Worm (Caenorhabditis elegans): ENCODE measurements around the gene nxf-1.

nxf-1 gene

ce11 chrV:14460615-14461102 lies 45.8 kb upstream of the nxf-1 start, which contains the start of gene F08H9.2:
F08H9.2 (plus strand) TSS chrV:14460665.
- no peak for TF ChIP-seq unc-39 (tag; optimal IDR thresholded peaks at IDR 0.05)
- no peak for TF ChIP-seq unc-55 (GFP tag; optimal IDR thresholded peaks at IDR 0.05)
- TF ChIP-seq fos-1 (tag; optimal IDR thresholded peaks at IDR 0.05) = no peak
- no peak for TF ChIP-seq nhr-21 (tag; optimal IDR thresholded peaks at IDR 0.05)
- TF ChIP-seq lin-11 (tag; optimal IDR thresholded peaks at IDR 0.05) = no peak
- no peak for TF ChIP-seq nhr-11 (tag; optimal IDR thresholded peaks at IDR 0.05)
- no peak for TF ChIP-seq elt-1 (tag; optimal IDR thresholded peaks at IDR 0.05)
- no peak for TF ChIP-seq alr-1 (tag; optimal IDR thresholded peaks at IDR 0.05)
- no peak for TF ChIP-seq Y55F3AM.14 (GFP tag; optimal IDR thresholded peaks at IDR 0.05)
- TF ChIP-seq ceh-16 (tag; optimal IDR thresholded peaks at IDR 0.05) = no peak
- no peak for TF ChIP-seq peb-1 (tag; optimal IDR thresholded peaks at IDR 0.05)
- TF ChIP-seq ceh-82 (tag; optimal IDR thresholded peaks at IDR 0.05) = no peak
- TF ChIP-seq nhr-237 (tag; optimal IDR thresholded peaks at IDR 0.05) = no peak
- TF ChIP-seq sem-4 (tag; optimal IDR thresholded peaks at IDR 0.05) = no peak
- no peak for TF ChIP-seq nhr-12 (tag; optimal IDR thresholded peaks at IDR 0.05)

- no peak for TF ChIP-seq skn-1 (tag; optimal IDR thresholded peaks at IDR 0.05)
- no peak for TF ChIP-seq lin-13 (GFP tag; optimal IDR thresholded peaks at IDR 0.05)
- TF ChIP-seq lsy-2 (tag; optimal IDR thresholded peaks at IDR 0.05) = no peak
- TF ChIP-seq ztf-11 (tag; optimal IDR thresholded peaks at IDR 0.05) = no peak
- no peak for TF ChIP-seq sma-3 (GFP tag; optimal IDR thresholded peaks at IDR 0.05)
- TF ChIP-seq Y55F3AM.14 (GFP tag; optimal IDR thresholded peaks at IDR 0.05) = no peak
- TF ChIP-seq nhr-10 (tag; optimal IDR thresholded peaks at IDR 0.05) = no peak
- TF ChIP-seq dmd-4 (tag; optimal IDR thresholded peaks at IDR 0.05) = no peak
- no peak for TF ChIP-seq nhr-25 (tag; optimal IDR thresholded peaks at IDR 0.05)
- TF ChIP-seq nhr-77 (tag; optimal IDR thresholded peaks at IDR 0.05) = no peak
- TF ChIP-seq mab-5 (tag; optimal IDR thresholded peaks at IDR 0.05) = no peak
- TF ChIP-seq F13H6.1 (tag; optimal IDR thresholded peaks at IDR 0.05) = no peak
- TF ChIP-seq crh-2 (tag; optimal IDR thresholded peaks at IDR 0.05) = no peak
- no peak for TF ChIP-seq mbf-1 (tag; optimal IDR thresholded peaks at IDR 0.05)
- no peak for TF ChIP-seq nhr-11 (tag; optimal IDR thresholded peaks at IDR 0.05)
- no peak for TF ChIP-seq egl-27 (tag; optimal IDR thresholded peaks at IDR 0.05)
- TF ChIP-seq sma-9 (GFP tag; optimal IDR thresholded peaks at IDR 0.05) = no peak
- TF ChIP-seq sma-9 (tag; optimal IDR thresholded peaks at IDR 0.05) = no peak
Measured at ce11 chrV:14460122-14460521, 45.3 kb upstream of the nxf-1 start.

DNA sequence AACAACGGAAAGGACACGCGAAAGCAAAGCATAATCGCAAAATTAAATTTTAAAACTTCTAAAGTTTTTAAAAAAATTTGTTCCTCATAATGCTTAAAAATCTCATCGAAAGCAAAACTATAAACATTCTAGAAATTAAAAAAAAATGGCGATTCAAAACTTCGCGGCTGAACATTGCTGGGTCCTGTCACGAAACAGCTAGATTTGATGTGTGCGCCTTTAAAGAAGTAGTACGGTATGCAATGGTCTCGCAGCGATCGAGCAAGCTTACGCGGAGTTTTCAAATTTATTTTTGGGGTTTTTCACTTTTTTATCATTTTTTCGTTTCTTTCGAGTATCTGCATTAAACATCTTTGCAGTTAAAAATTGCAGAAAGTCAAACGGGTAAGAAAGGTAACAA lies 42.3 kb upstream of the nxf-1 start, which contains the start of gene coh-3:
coh-3 (plus strand) TSS at position 353 of the 400 bp plus-strand sequence.
- TF ChIP-seq zag-1 (tag; optimal IDR thresholded peaks at IDR 0.05) = no peak
- TF ChIP-seq nhr-25 (tag; optimal IDR thresholded peaks at IDR 0.05) = no peak
- TF ChIP-seq crh-2 (tag; optimal IDR thresholded peaks at IDR 0.05) = no peak
- TF ChIP-seq gmeb-1 (tag; optimal IDR thresholded peaks at IDR 0.05) = no peak
- TF ChIP-seq elt-3 (tag; optimal IDR thresholded peaks at IDR 0.05) = no peak
- TF ChIP-seq nhr-21 (tag; optimal IDR thresholded peaks at IDR 0.05) = no peak
- no peak for TF ChIP-seq mab-5 (tag; optimal IDR thresholded peaks at IDR 0.05)
- no peak for TF ChIP-seq nhr-11 (tag; optimal IDR thresholded peaks at IDR 0.05)
- TF ChIP-seq nhr-12 (tag; optimal IDR thresholded peaks at IDR 0.05) = no peak
- no peak for TF ChIP-seq ama-1 (optimal IDR thresholded peaks at IDR 0.05)
- TF ChIP-seq elt-1 (tag; optimal IDR thresholded peaks at IDR 0.05) = no peak
- no peak for TF ChIP-seq aly-2 (tag; optimal IDR thresholded peaks at IDR 0.05)
- no peak for TF ChIP-seq unc-39 (tag; optimal IDR thresholded peaks at IDR 0.05)
- no peak for TF ChIP-seq skn-1 (tag; optimal IDR thresholded peaks at IDR 0.05)
- no peak for TF ChIP-seq nhr-23 (tag; optimal IDR thresholded peaks at IDR 0.05)
- TF ChIP-seq R02D3.7 (tag; optimal IDR thresholded peaks at IDR 0.05) = no peak
- TF ChIP-seq ceh-82 (tag; optimal IDR thresholded peaks at IDR 0.05) = no peak
- no peak for TF ChIP-seq mdl-1 (tag; optimal IDR thresholded peaks at IDR 0.05)
- no peak for TF ChIP-seq ztf-1 (GFP tag; conservative IDR thresholded peaks at IDR 0.05)

DNA sequence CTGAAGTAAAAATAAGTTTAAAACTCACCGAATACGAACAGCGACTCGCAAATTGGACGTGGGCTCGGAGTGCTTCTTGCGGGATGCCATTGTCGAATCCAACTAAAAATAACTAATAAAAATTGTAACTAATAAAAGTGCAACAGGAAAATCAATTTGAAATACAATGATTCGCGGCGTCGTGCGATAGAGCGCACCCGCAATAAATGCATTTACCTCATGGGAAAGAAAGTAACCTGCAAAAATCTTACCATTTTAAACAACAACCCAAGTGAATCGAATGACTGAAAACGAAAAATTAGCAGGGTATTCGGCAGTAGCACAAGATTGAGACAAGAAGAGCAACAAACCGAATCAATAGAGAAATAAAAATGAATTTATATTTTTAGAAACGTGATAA lies 41.8 kb upstream of the nxf-1 start, which contains the start of gene bmk-1:
bmk-1 (minus strand) TSS at position 359 of the 400 bp plus-strand sequence.
- TF ChIP-seq sma-3 (GFP tag; optimal IDR thresholded peaks at IDR 0.05) = no peak
- no peak for TF ChIP-seq F13H6.1 (tag; optimal IDR thresholded peaks at IDR 0.05)
- TF ChIP-seq skn-1 (tag; optimal IDR thresholded peaks at IDR 0.05) = no peak
- TF ChIP-seq zag-1 (tag; optimal IDR thresholded peaks at IDR 0.05) = no peak
- TF ChIP-seq ztf-4 (tag; optimal IDR thresholded peaks at IDR 0.05) = no peak
- no peak for TF ChIP-seq fos-1 (tag; optimal IDR thresholded peaks at IDR 0.05)
- TF ChIP-seq egl-27 (tag; optimal IDR thresholded peaks at IDR 0.05) = no peak
- peak; percentile 70 for TF ChIP-seq gmeb-1 (tag; optimal IDR thresholded peaks at IDR 0.05)
- TF ChIP-seq ztf-1 (GFP tag; conservative IDR thresholded peaks at IDR 0.05) = no peak

All from whole organism, L2 larva.